Fruit fly (Drosophila melanogaster): ENCODE data around the gene CG6083.
"Not testable (repeated sequence)": the region's sequence is repeated elsewhere in the genome, so short reads cannot be mapped to it uniquely, and the experiment has no call there.

CG6083 gene

DNA sequence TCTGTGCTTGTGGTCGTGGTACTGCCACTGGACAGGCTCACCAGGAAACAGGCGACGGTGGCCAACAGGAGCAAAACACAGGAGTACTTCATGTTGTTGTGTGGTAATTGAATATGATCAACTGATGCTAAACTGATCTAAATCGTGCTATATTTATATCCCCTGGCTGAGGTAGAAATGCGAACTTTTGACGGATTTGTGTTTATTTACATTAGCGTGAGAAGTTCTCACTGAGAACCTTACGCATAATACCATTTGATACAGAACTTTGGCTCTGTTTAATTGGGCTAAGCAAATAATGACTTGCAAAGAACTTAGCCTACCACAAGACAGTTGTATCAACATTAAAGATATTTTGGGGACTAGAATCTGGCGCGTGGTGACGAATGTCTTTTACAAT, 34.8 kb downstream of the CG6083 start, which contains the start of gene CG33268:
CG33268 (minus strand) TSS at position 101 of the 400 bp plus-strand sequence.
- TF ChIP-seq CG1620 (GFP tag; optimal IDR thresholded peaks at IDR 0.05) (no peak), bab1 (GFP tag; optimal IDR thresholded peaks at IDR 0.05) (no peak), Crg-1 (GFP tag; optimal IDR thresholded peaks at IDR 0.05) (no peak)

DNA sequence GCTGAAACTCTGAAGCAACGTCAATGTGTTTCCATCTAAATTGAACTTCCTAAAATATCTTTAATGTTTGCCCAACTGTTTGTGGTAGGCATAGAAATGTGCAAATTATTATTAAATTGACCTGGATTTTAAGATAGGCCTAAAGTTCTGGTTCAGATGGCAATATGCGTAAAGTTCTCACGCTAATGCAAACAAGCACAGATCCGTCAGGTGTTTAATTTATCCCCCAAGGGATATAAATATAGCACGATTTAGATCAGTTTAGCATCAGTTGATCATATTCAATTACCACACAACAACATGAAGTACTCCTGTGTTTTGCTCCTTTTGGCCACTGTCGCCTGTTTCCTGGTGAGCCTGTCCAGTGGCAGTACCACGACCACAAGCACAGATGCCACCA, 36.5 kb downstream of the CG6083 start, which contains the start of gene CG7377:
CG7377 (plus strand) TSS at position 301 of the 400 bp plus-strand sequence.
- not testable (repeated sequence) for TF ChIP-seq CG14711 (tag; optimal IDR thresholded peaks at IDR 0.05); kay (GFP tag; ENCODE audit: borderline replicate concordance); Mnt (GFP tag; optimal IDR thresholded peaks at IDR 0.05)

DNA sequence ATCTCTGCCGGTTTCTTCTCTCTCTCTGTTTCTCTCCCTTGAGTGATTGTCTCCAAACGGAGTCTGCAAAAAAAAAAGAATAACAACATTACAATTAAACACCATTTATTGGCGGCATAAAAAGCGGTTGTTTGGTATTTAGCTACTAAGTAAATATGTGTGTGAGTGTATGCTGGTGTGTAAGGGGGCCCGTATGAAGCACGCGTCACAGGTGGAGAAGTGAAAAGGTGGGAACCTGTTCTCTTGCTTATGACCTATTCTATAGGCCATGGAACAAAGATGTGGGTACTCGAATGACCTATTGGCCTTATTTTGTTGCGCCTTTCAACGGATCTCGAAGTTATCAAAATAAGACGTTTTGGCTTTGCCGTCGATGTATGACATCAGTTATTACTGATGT, 37.3 kb downstream of the CG6083 start:
- TF ChIP-seq tj (GFP tag; optimal IDR thresholded peaks at IDR 0.05), result no peak
- TF ChIP-seq bab1 (GFP tag; optimal IDR thresholded peaks at IDR 0.05), result no peak
- TF ChIP-seq kay (GFP tag; ENCODE audit: borderline replicate concordance), result no peak
- TF ChIP-seq cic (GFP tag; optimal IDR thresholded peaks at IDR 0.05), result no peak
- no peak for TF ChIP-seq CG7045 (GFP tag; optimal IDR thresholded peaks at IDR 0.05)
- TF ChIP-seq Crg-1 (GFP tag; optimal IDR thresholded peaks at IDR 0.05), result no peak
- TF ChIP-seq CG7101 (tag; optimal IDR thresholded peaks at IDR 0.05), result no peak
- no peak for TF ChIP-seq CG1620 (GFP tag; optimal IDR thresholded peaks at IDR 0.05)
- no peak for TF ChIP-seq ovo (GFP tag; optimal IDR thresholded peaks at IDR 0.05)
- TF ChIP-seq CG12768 (GFP tag; optimal IDR thresholded peaks at IDR 0.05), result no peak
- TF ChIP-seq cnc (optimal IDR thresholded peaks at IDR 0.05), result no peak
- no peak for TF ChIP-seq CG14711 (tag; optimal IDR thresholded peaks at IDR 0.05)
- no peak for TF ChIP-seq toe (GFP tag; optimal IDR thresholded peaks at IDR 0.05)
- TF ChIP-seq CG5204 (GFP tag; optimal IDR thresholded peaks at IDR 0.05), result no peak
- TF ChIP-seq CG33017 (tag; optimal IDR thresholded peaks at IDR 0.05), result no peak
- TF ChIP-seq pad (GFP tag; optimal IDR thresholded peaks at IDR 0.05), result no peak
- TF ChIP-seq Clk (GFP tag; optimal IDR thresholded peaks at IDR 0.05), result no peak
- no peak for TF ChIP-seq Hr96 (GFP tag; optimal IDR thresholded peaks at IDR 0.05)

DNA sequence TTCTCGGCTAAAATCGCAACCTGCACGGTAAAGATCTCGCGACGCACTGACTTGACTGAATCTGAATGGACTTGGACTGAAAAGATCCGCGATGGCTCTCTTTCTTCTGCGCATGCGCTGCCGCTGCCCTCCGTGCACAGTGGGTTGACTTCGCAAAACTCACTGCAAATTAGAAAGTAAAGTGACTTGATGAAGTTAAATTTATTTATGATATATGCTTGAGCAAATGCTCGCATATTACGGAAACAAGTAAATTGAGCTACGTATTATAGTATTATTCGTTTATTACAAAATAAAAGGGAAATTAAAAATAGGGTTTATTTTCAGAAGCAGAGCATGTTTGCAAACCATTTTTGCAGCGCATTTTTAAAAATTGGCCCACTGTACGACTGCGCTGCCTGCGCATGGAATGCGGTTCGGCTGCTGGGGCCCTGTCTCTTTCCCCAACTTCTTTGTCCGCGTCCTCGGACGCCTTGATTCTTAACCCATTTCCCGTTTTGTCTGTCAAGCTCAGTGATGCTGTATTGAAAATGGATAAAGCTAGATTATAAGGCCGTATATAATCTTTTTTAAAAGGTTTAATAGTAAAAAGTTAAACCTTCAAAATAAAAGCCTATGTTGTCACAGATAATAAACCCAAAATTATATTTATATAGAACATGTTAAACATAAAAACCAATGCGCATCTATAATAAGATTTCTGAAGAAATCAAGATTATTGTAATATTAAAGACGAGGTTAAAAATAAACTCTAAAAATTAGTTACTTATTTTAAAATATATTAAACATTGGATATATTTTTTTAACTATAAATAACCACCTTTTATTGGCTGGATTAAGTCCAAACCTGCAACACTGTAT, 38.0 kb downstream of the CG6083 start, which contains the start of gene rt:
rt (minus strand) TSS at position 51 of the 861 bp plus-strand sequence.
- TF ChIP-seq Hr96 (GFP tag; optimal IDR thresholded peaks at IDR 0.05) (peak; percentile 10), pad (GFP tag; optimal IDR thresholded peaks at IDR 0.05) (peak; percentile 75), CG7045 (GFP tag; optimal IDR thresholded peaks at IDR 0.05) (peak; percentile 31), cic (GFP tag; optimal IDR thresholded peaks at IDR 0.05) (no peak), cnc (optimal IDR thresholded peaks at IDR 0.05) (no peak)

DNA sequence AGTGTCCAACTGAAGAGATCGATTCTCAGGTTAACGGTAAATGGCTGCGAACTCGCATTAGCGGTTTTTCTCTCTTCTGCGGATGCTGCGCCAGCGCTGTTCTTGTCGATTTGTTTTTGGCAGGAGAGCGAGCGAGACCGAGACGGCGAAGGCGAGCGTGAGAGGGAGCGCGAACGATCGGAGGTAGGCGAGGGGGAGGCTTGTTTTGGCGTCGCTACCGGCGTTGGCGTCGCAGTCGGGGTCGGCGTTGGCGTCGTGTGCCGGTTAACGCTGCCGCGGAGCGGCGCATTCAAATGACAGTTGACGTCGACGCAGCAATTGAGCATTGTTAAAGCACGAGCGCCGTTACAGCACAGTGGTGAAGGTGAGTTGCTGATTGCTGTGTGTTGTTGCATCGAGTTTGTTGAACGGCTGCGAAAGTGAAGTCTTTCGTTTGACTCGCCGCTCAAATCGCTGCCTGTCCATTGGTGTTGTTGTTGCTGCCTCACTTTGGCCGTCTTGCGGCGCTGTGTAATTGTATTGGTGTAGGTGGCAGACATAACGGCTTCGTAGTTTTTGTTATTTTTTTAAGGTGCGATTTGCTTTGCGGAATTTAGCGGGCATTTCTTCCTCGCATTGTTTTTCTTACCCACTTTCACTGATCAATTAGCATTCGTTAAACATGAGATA, 39.0 kb downstream of the CG6083 start:
- peak; percentile 96 for TF ChIP-seq ovo (GFP tag; optimal IDR thresholded peaks at IDR 0.05)
- TF ChIP-seq cnc (optimal IDR thresholded peaks at IDR 0.05), result no peak
- peak; percentile 85 for TF ChIP-seq pad (GFP tag; optimal IDR thresholded peaks at IDR 0.05)
- TF ChIP-seq CG1620 (GFP tag; optimal IDR thresholded peaks at IDR 0.05), result no peak

DNA sequence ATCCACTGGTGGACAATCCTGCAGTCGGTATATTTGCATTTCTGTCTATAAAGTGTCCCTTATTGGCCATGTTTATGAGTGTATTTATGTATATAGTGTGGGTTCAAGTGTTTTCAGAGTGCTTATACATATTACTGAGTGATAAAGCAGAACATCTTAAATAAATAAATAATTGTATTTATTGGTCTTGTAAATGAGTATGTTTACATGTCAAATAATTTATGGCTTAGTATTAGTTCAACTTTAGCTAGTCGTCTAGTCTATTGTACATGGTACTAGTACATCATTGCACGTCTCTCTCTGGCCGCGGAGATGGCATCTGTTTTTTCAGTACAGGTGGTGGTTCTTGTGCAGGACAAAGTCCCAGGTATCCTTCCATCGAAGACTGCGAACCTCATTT, 42.0 kb downstream of the CG6083 start, which contains the start of gene CG32086:
CG32086 (minus strand) TSS at position 101 of the 400 bp plus-strand sequence.
- TF ChIP-seq CG7101 (tag; optimal IDR thresholded peaks at IDR 0.05), result no peak
- TF ChIP-seq bab1 (GFP tag; optimal IDR thresholded peaks at IDR 0.05), result no peak
- no peak for TF ChIP-seq ovo (GFP tag; optimal IDR thresholded peaks at IDR 0.05)
- TF ChIP-seq Clk (GFP tag; optimal IDR thresholded peaks at IDR 0.05), result no peak
- no peak for TF ChIP-seq cic (GFP tag; optimal IDR thresholded peaks at IDR 0.05)
- no peak for TF ChIP-seq Hr96 (GFP tag; optimal IDR thresholded peaks at IDR 0.05)
- no peak for TF ChIP-seq CG7045 (GFP tag; optimal IDR thresholded peaks at IDR 0.05)
- TF ChIP-seq CG5204 (GFP tag; optimal IDR thresholded peaks at IDR 0.05), result no peak
- no peak for TF ChIP-seq Mnt (GFP tag; optimal IDR thresholded peaks at IDR 0.05)
- no peak for TF ChIP-seq CG11617 (GFP tag; optimal IDR thresholded peaks at IDR 0.05)

DNA sequence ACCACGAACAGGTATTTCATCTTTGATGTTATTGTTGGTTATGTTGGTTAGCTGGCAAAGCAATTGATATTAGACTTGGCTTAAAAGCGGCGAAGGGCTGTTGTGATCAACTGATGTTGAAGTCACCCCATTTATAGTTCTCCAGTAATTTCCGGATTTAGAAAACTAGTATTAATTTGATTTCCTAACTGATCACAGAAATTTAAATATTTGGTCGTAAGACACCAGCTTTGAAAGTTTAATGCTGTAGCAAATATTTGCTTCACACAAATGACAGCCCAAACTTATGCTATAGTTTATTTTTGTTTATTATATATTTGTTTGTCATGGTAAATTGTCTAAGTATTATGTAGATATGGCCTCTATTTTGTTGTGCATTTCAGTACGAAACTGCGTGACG, 43.8 kb downstream of the CG6083 start, which contains the start of gene CG33269:
CG33269 (minus strand) TSS at position 101 of the 400 bp plus-strand sequence.
- no peak for TF ChIP-seq CG14711 (tag; optimal IDR thresholded peaks at IDR 0.05)
- TF ChIP-seq CG1620 (GFP tag; optimal IDR thresholded peaks at IDR 0.05), result no peak
- no peak for TF ChIP-seq CG5204 (GFP tag; optimal IDR thresholded peaks at IDR 0.05)
- TF ChIP-seq Mnt (GFP tag; optimal IDR thresholded peaks at IDR 0.05), result no peak
- no peak for TF ChIP-seq Crg-1 (GFP tag; optimal IDR thresholded peaks at IDR 0.05)
- TF ChIP-seq cnc (optimal IDR thresholded peaks at IDR 0.05), result no peak
- no peak for TF ChIP-seq pad (GFP tag; optimal IDR thresholded peaks at IDR 0.05)
- no peak for TF ChIP-seq Clk (GFP tag; optimal IDR thresholded peaks at IDR 0.05)
- no peak for TF ChIP-seq CG11617 (GFP tag; optimal IDR thresholded peaks at IDR 0.05)
- TF ChIP-seq ovo (GFP tag; optimal IDR thresholded peaks at IDR 0.05), result no peak

All from whole organism, adult.